Worm (Caenorhabditis elegans) whole organism, young adult: ENCODE results near the gene sfxn-5.

Experiments used
- B0336.3 ChIP-seq: fragments of 200-800 bp; sonication (Bioruptor generic); IDR thresholded peaks from 2 replicates; pipeline ENCODE4 v1.3.6; 2022; ENCODE audit warnings: missing genetic modification characterization, missing compliant biosample characterization
- F33H1.4 ChIP-seq: fragments of 200-800 bp; sonication (Bioruptor generic); IDR thresholded peaks from 2 replicates; pipeline ENCODE4 v1.3.6; 2022; ENCODE audit warnings: missing genetic modification reagents, missing genetic modification characterization, missing compliant biosample characterization
- F39B2.1 ChIP-seq: fragments of 200-800 bp; sonication (Bioruptor generic); IDR thresholded peaks from 2 replicates; pipeline ENCODE4 v1.3.6; 2022; ENCODE audit warnings: missing genetic modification reagents, missing genetic modification characterization, missing compliant biosample characterization
- F49E8.2 ChIP-seq: sonication (generic microtip); optimal IDR thresholded peaks from 3 replicates; lab custom pipeline; 2017; ENCODE audit warnings: missing genetic modification characterization, mild to moderate bottlenecking, missing compliant biosample characterization, antibody characterized with exemption, moderate library complexity; ENCODE audit not compliant: insufficient read depth
- F55B11.4 ChIP-seq: sonication (generic microtip); optimal IDR thresholded peaks from 2 replicates; lab custom pipeline; 2016; ENCODE audit warnings: missing compliant biosample characterization, missing genetic modification characterization, borderline replicate concordance; ENCODE audit not compliant: insufficient read depth
- K12H6.12 ChIP-seq: fragments of 200-800 bp; sonication (Bioruptor generic); optimal IDR thresholded peaks from 2 replicates; lab custom pipeline; 2018; ENCODE audit warnings: mild to moderate bottlenecking, missing genetic modification characterization, missing compliant biosample characterization
- attf-5 ChIP-seq: fragments of 200-800 bp; sonication (Bioruptor generic); optimal IDR thresholded peaks from 2 replicates; lab custom pipeline; 2018; ENCODE audit warnings: mild to moderate bottlenecking, missing genetic modification characterization, missing compliant biosample characterization
- cebp-1 ChIP-seq, 2 experiments: fragments of 200-800 bp in 1 of 2; sonication (Bioruptor generic) in 1 of 2; sonication (generic microtip) in 1 of 2; IDR thresholded peaks in 1 of 2; optimal IDR thresholded peaks in 1 of 2; 2 replicates each; pipeline versions ENCODE4 v1.3.6 to Lab custom; 2017 to 2022; ENCODE audit warnings: missing compliant biosample characterization in 2 of 2, missing genetic modification characterization in 2 of 2, mild to moderate bottlenecking in 1 of 2, missing genetic modification reagents in 1 of 2, moderate library complexity in 1 of 2
- ceh-100 ChIP-seq: fragments of 200-800 bp; sonication (Bioruptor generic); IDR thresholded peaks from 2 replicates; pipeline ENCODE4 v1.3.6; 2022; ENCODE audit warnings: missing genetic modification reagents, missing genetic modification characterization, missing compliant biosample characterization
- die-1 ChIP-seq: sonication (generic microtip); optimal IDR thresholded peaks from 2 replicates; lab custom pipeline; 2016; ENCODE audit warnings: missing genotype, mild to moderate bottlenecking, missing genetic modification characterization, missing compliant biosample characterization
- efl-1 ChIP-seq: fragments of 150-350 bp; optimal IDR thresholded peaks from 2 replicates; lab custom pipeline; 2014; ENCODE audit warnings: missing biosample characterization, missing genetic modification reagents, missing genetic modification characterization
- egrh-3 ChIP-seq: fragments of 200-800 bp; sonication (Bioruptor generic); IDR thresholded peaks from 2 replicates; pipeline ENCODE4 v1.3.6; 2022; ENCODE audit warnings: missing genetic modification reagents, missing genetic modification characterization, missing compliant biosample characterization
- him-1 ChIP-seq: sonication (generic microtip); optimal IDR thresholded peaks from 2 replicates; lab custom pipeline; 2016; ENCODE audit warnings: missing genotype, missing genetic modification reagents, missing genetic modification characterization, missing compliant biosample characterization
- hlh-26 ChIP-seq: fragments of 200-800 bp; sonication (Bioruptor generic); conservative IDR thresholded peaks from 2 replicates; pipeline ENCODE4 v1.3.6; 2022; ENCODE audit warnings: missing genetic modification reagents, missing genetic modification characterization, missing compliant biosample characterization
- hmg-1.2 ChIP-seq: fragments of 200-800 bp; sonication (Bioruptor generic); IDR thresholded peaks from 2 replicates; pipeline ENCODE4 v1.3.6; 2022; ENCODE audit warnings: missing genetic modification reagents, missing genetic modification characterization, missing compliant biosample characterization
- lag-1 ChIP-seq: fragments of 200-800 bp; sonication (Bioruptor generic); IDR thresholded peaks from 2 replicates; pipeline ENCODE4 v1.3.6; 2022; ENCODE audit warnings: missing genetic modification reagents, missing genetic modification characterization, missing compliant biosample characterization
- lin-35 ChIP-seq, 3 experiments: fragments of 150-350 bp in 2 of 3; sonication (generic microtip) in 1 of 3; optimal IDR thresholded peaks; 2 replicates each; lab custom pipeline; 2014 to 2018; ENCODE audit warnings: missing biosample characterization in 3 of 3, missing genetic modification characterization in 3 of 3, missing genetic modification reagents in 3 of 3
- lsl-1 ChIP-seq: fragments of 200-800 bp; sonication (Bioruptor generic); optimal IDR thresholded peaks from 2 replicates; lab custom pipeline; 2018; ENCODE audit warnings: mild to moderate bottlenecking, missing genetic modification characterization, moderate library complexity, missing compliant biosample characterization
- madf-8 ChIP-seq: fragments of 200-800 bp; sonication (Bioruptor generic); conservative IDR thresholded peaks from 2 replicates; pipeline ENCODE4 v1.3.6; 2022; ENCODE audit warnings: missing genetic modification reagents, missing genetic modification characterization, missing compliant biosample characterization
- mcd-1 ChIP-seq: fragments of 200-800 bp; sonication (Bioruptor generic); IDR thresholded peaks from 2 replicates; pipeline ENCODE4 v1.3.6; 2022; ENCODE audit warnings: missing genetic modification reagents, missing genetic modification characterization, missing compliant biosample characterization
- mes-4 ChIP-seq: sonication (generic microtip); optimal IDR thresholded peaks from 2 replicates; lab custom pipeline; 2016; ENCODE audit warnings: missing genotype, missing genetic modification characterization, missing compliant biosample characterization
- nhr-80 ChIP-seq: sonication (generic microtip); optimal IDR thresholded peaks from 2 replicates; lab custom pipeline; 2016; ENCODE audit warnings: missing genetic modification characterization, missing compliant biosample characterization
- rcor-1 ChIP-seq: fragments of 200-800 bp; sonication (Bioruptor generic); IDR thresholded peaks from 2 replicates; pipeline ENCODE4 v1.3.6; 2022; ENCODE audit warnings: missing genetic modification reagents, missing genetic modification characterization, missing compliant biosample characterization
- rec-8 ChIP-seq, 2 experiments: sonication (generic microtip); optimal IDR thresholded peaks; 2 replicates each; lab custom pipeline; 2016; ENCODE audit warnings: mild to moderate bottlenecking in 2 of 2, missing genetic modification characterization in 2 of 2, missing genetic modification reagents in 2 of 2, missing genotype in 2 of 2, missing biosample characterization in 1 of 2, missing compliant biosample characterization in 1 of 2, moderate library complexity in 1 of 2
- repo-1 ChIP-seq: sonication (generic microtip); optimal IDR thresholded peaks from 2 replicates; lab custom pipeline; 2017; ENCODE audit warnings: mild to moderate bottlenecking, missing genetic modification characterization, missing compliant biosample characterization
- snpc-3.4 ChIP-seq: sonication (generic microtip); optimal IDR thresholded peaks from 2 replicates; lab custom pipeline; 2017; ENCODE audit warnings: missing genetic modification characterization, mild to moderate bottlenecking, missing compliant biosample characterization, antibody characterized with exemption, moderate library complexity, missing genotype, missing genetic modification reagents
- ztf-28 ChIP-seq: fragments of 200-800 bp; sonication (Bioruptor generic); IDR thresholded peaks from 2 replicates; pipeline ENCODE4 v1.3.6; 2022; ENCODE audit warnings: missing genetic modification reagents, missing genetic modification characterization, missing compliant biosample characterization
- ztf-6 ChIP-seq: fragments of 200-800 bp; sonication (Bioruptor generic); IDR thresholded peaks from 2 replicates; pipeline ENCODE4 v1.3.6; 2022; ENCODE audit warnings: missing genetic modification reagents, missing genetic modification characterization, missing compliant biosample characterization

The sfxn-5 gene

ce11 chrII:8141135-8141534, 36.3 kb upstream of the sfxn-5 start (continued):
- TF ChIP-seq F39B2.1 (GFP tag; lab: Robert Waterston, UW), result no peak
- peak; percentile 16 for TF ChIP-seq die-1 (tag; lab: Kevin White, UChicago)
- peak; percentile 19 for TF ChIP-seq snpc-3.4 (tag; lab: Kevin White, UChicago)

- TF ChIP-seq attf-5 (GFP tag; lab: Kevin White, UChicago), result peak; percentile 36
- TF ChIP-seq madf-8 (GFP tag; lab: Robert Waterston, UW), result no peak
- TF ChIP-seq ceh-100 (GFP tag; lab: Robert Waterston, UW), result 0 out of 2 replicates have a peak, but pooled peaks have one; percentile 9
- TF ChIP-seq him-1 (tag; lab: Kevin White, UChicago), result no peak
- TF ChIP-seq nhr-80 (tag; lab: Kevin White, UChicago), result peak; percentile 2
- no peak for TF ChIP-seq cebp-1 (GFP tag; IDR thresholded peaks at IDR 0.05; lab: Robert Waterston, UW)
- peak; percentile 4 for TF ChIP-seq cebp-1 (tag; optimal IDR thresholded peaks at IDR 0.05; lab: Kevin White, UChicago)
- TF ChIP-seq rcor-1 (GFP tag; lab: Robert Waterston, UW), result 0 out of 2 replicates have a peak, but pooled peaks have one; percentile 17
- TF ChIP-seq hmg-1.2, result 0 out of 2 replicates have a peak, but pooled peaks have one; percentile 14
Observed at ce11 chrII:8138015-8138546, 33.2 kb upstream of the sfxn-5 start, which contains the start of gene cdc-48.2. Gene cdc-48.2, plus strand, starts transcription at chrII:8138496.

- TF ChIP-seq lsl-1 (GFP tag; lab: Kevin White, UChicago) (peak; percentile 13), ceh-100 (GFP tag; lab: Robert Waterston, UW) (peak; percentile 86), mcd-1 (GFP tag; lab: Robert Waterston, UW) (peak; percentile 46; the same call in 1 of the 2 replicates), efl-1 (GFP tag; lab: Kevin White, UChicago) (peak; percentile 23), lag-1 (no peak), mes-4 (no peak), K12H6.12 (peak; percentile 39), B0336.3 (GFP tag; lab: Robert Waterston, UW) (no peak), egrh-3 (0 out of 2 replicates have a peak, but pooled peaks have one; percentile 9)
Observed at ce11 chrII:8137379-8137778, 32.5 kb upstream of the sfxn-5 start.

ce11 chrII:8136818-8137217, 32.0 kb upstream of the sfxn-5 start, which contains the start of gene ctns-1:
Gene ctns-1, minus strand, starts transcription at chrII:8136918.
- no peak for TF ChIP-seq F49E8.2 (tag; lab: Kevin White, UChicago)
- no peak for TF ChIP-seq ztf-28 (GFP tag; lab: Robert Waterston, UW)
- TF ChIP-seq F55B11.4 (tag; lab: Kevin White, UChicago), result no peak
- TF ChIP-seq F33H1.4 (GFP tag; lab: Robert Waterston, UW), result no peak
- TF ChIP-seq lin-35 (GFP tag; optimal IDR thresholded peaks at IDR 0.05; lab: Kevin White, UChicago), result no peak
- no peak for TF ChIP-seq repo-1
- TF ChIP-seq ztf-6, result no peak
- no peak for TF ChIP-seq hlh-26 (GFP tag; lab: Robert Waterston, UW)

- peak; percentile 16 for TF ChIP-seq repo-1
- no peak for TF ChIP-seq lsl-1 (GFP tag; lab: Kevin White, UChicago)
- no peak for TF ChIP-seq rec-8 (tag; optimal IDR thresholded peaks at IDR 0.05; lab: Kevin White, UChicago)
Observed at ce11 chrII:8135953-8136352, 31.1 kb upstream of the sfxn-5 start.
